Fruit fly (Drosophila melanogaster) Kc167 (cell line): ENCODE measurements around the gene CG2100.

ENCODE experiments used
- Myc ChIP-seq: fragments of >200 bp; optimal IDR thresholded peaks from 2 replicates; lab custom pipeline; 2017; ENCODE audit warnings: missing external identifiers
- Sin3A ChIP-seq: fragments of >200 bp; optimal IDR thresholded peaks from 2 replicates; lab custom pipeline; 2018; ENCODE audit warnings: missing external identifiers
- h ChIP-seq: fragments of >200 bp; optimal IDR thresholded peaks from 3 replicates; lab custom pipeline; 2018; ENCODE audit warnings: missing external identifiers
- psq ChIP-seq: fragments of >200 bp; optimal IDR thresholded peaks from 2 replicates; lab custom pipeline; 2017; ENCODE audit warnings: missing external identifiers

DNA sequence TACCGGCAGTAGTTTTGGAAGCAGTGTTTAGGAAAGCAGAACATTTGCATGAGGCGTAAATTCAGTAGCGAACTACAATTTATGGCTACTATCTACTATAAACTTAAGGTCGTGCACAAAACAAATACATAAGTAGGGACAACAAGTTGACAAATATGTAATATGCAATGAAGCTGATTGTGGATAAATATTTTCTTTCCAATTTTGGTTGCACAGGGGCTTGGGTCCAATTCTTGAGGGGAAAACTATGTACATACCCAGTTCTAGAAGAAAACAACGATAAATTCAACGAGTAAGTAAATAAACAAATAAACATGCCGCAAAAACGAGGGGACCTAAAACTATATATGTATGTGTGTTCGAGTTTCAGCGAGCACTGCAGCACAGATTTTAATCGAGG is 24.8 kb upstream of the CG2100 start:
- no peak for TF ChIP-seq Sin3A (lab: Kevin White, UChicago)
- no peak for TF ChIP-seq Myc (lab: Kevin White, UChicago)
- no peak for TF ChIP-seq psq (lab: Kevin White, UChicago)
- no peak for TF ChIP-seq h (lab: Kevin White, UChicago)
